Fruit fly (Drosophila melanogaster) whole organism, wandering third instar larva: ENCODE results near the gene CG33631.
A peak's percentile ranks its signal among the peaks of the same experiment; 100 is the strongest.

Source experiments
- Abd-B ChIP-seq: fragments of >200 bp; optimal IDR thresholded peaks from 2 replicates; lab custom pipeline; 2017; ENCODE audit warnings: missing biosample characterization, missing genetic modification characterization
- CG32264 ChIP-seq: fragments of 200-800 bp; sonication (Bioruptor generic); optimal IDR thresholded peaks from 2 replicates; lab custom pipeline; 2016; ENCODE audit warnings: missing biosample characterization, missing genetic modification characterization
- CrebA ChIP-seq: fragments of 200-800 bp; sonication (Bioruptor generic); optimal IDR thresholded peaks from 2 replicates; lab custom pipeline; 2016; ENCODE audit warnings: missing biosample characterization, mild to moderate bottlenecking, missing genetic modification characterization, borderline replicate concordance
- Dif ChIP-seq: fragments of 200-275, 200-300 bp; sonication (Bioruptor generic); optimal IDR thresholded peaks from 2 replicates; lab custom pipeline; 2018; ENCODE audit warnings: missing biosample characterization, missing genetic modification characterization; ENCODE audit not compliant: partially characterized antibody
- GATAd ChIP-seq: sonication (Bioruptor generic); optimal IDR thresholded peaks from 2 replicates; lab custom pipeline; 2016; ENCODE audit warnings: missing biosample characterization, missing genetic modification characterization
- HLH106 ChIP-seq: fragments of 200-800 bp; optimal IDR thresholded peaks from 3 replicates; lab custom pipeline; 2019; ENCODE audit warnings: missing biosample characterization, mild to moderate bottlenecking, missing genetic modification characterization, moderate library complexity
- Hnf4 ChIP-seq: fragments of 200-800 bp; sonication (Bioruptor generic); optimal IDR thresholded peaks from 2 replicates; lab custom pipeline; 2016; ENCODE audit warnings: missing biosample characterization, mild to moderate bottlenecking, missing genetic modification characterization
- Hr78 ChIP-seq: fragments of >200 bp; optimal IDR thresholded peaks from 2 replicates; lab custom pipeline; 2017; ENCODE audit warnings: missing biosample characterization, missing genetic modification characterization
- Hr83 ChIP-seq: fragments of 200-300 bp; sonication (Bioruptor generic); optimal IDR thresholded peaks from 2 replicates; lab custom pipeline; 2016; ENCODE audit warnings: missing biosample characterization, mild to moderate bottlenecking, missing genetic modification characterization, moderate library complexity; ENCODE audit not compliant: poor library complexity, severe bottlenecking
- Jra ChIP-seq: sonication (Bioruptor generic); optimal IDR thresholded peaks from 2 replicates; lab custom pipeline; 2016; ENCODE audit warnings: missing biosample characterization, missing genetic modification characterization
- Mio ChIP-seq: sonication (Bioruptor generic); optimal IDR thresholded peaks from 2 replicates; lab custom pipeline; 2016; ENCODE audit warnings: missing biosample characterization, missing genetic modification characterization
- Myc ChIP-seq: fragments of >200 bp; optimal IDR thresholded peaks from 2 replicates; lab custom pipeline; 2017
- N ChIP-seq: fragments of >200 bp; optimal IDR thresholded peaks from 2 replicates; lab custom pipeline; 2018; ENCODE audit warnings: missing biosample characterization, missing external identifiers, missing genetic modification characterization
- OdsH ChIP-seq: fragments of 200-800 bp; sonication (Bioruptor generic); optimal IDR thresholded peaks from 2 replicates; lab custom pipeline; 2016; ENCODE audit warnings: missing biosample characterization, mild to moderate bottlenecking, missing genetic modification characterization
- Rel ChIP-seq, 2 experiments: fragments of 200-800 bp; sonication (Bioruptor generic) in 1 of 2; optimal IDR thresholded peaks; 2 replicates in 1 of 2; 3 replicates in 1 of 2; lab custom pipeline; 2016 to 2019; ENCODE audit warnings: mild to moderate bottlenecking in 2 of 2, missing biosample characterization in 2 of 2, missing genetic modification characterization in 2 of 2, moderate library complexity in 1 of 2
- Sp1 ChIP-seq: fragments of 200-800 bp; sonication (Bioruptor generic); optimal IDR thresholded peaks from 3 replicates; lab custom pipeline; 2019; ENCODE audit warnings: missing biosample characterization, mild to moderate bottlenecking, missing genetic modification characterization, moderate library complexity
- br ChIP-seq: fragments of 200-800 bp; sonication (Bioruptor generic); optimal IDR thresholded peaks from 2 replicates; lab custom pipeline; 2016; ENCODE audit warnings: missing biosample characterization, missing genetic modification characterization
- dl ChIP-seq, 2 experiments: fragments of 175-275, 200-275 bp in 1 of 2; fragments of 200-275 bp in 1 of 2; sonication (Bioruptor generic); optimal IDR thresholded peaks; lab custom pipeline; 2018; ENCODE audit warnings: mild to moderate bottlenecking in 2 of 2, missing biosample characterization in 2 of 2, missing genetic modification characterization in 2 of 2, moderate library complexity in 2 of 2; ENCODE audit not compliant: partially characterized antibody in 2 of 2, insufficient read depth in 1 of 2
- ey ChIP-seq: fragments of 200-800 bp; sonication (Bioruptor generic); optimal IDR thresholded peaks from 2 replicates; lab custom pipeline; 2016; ENCODE audit warnings: missing biosample characterization, missing genetic modification characterization
- foxo ChIP-seq, 2 experiments: fragments of 200-800 bp; sonication (Bioruptor generic); optimal IDR thresholded peaks; 2 replicates in 1 of 2; 3 replicates in 1 of 2; lab custom pipeline; 2016 to 2017; ENCODE audit warnings: missing biosample characterization in 2 of 2, missing genetic modification characterization in 2 of 2
- fru ChIP-seq: fragments of 200-800 bp; sonication (Bioruptor generic); optimal IDR thresholded peaks from 3 replicates; lab custom pipeline; 2016; ENCODE audit warnings: missing biosample characterization, mild to moderate bottlenecking, missing genetic modification characterization
- h ChIP-seq: fragments of 200-800 bp; sonication (Bioruptor generic); optimal IDR thresholded peaks from 3 replicates; lab custom pipeline; 2016; ENCODE audit warnings: missing biosample characterization, mild to moderate bottlenecking, missing genetic modification characterization
- jim ChIP-seq: fragments of 175-275, 200-325 bp; sonication (Bioruptor generic); optimal IDR thresholded peaks from 2 replicates; lab custom pipeline; 2016; ENCODE audit warnings: missing biosample characterization, mild to moderate bottlenecking, missing genetic modification characterization
- lola ChIP-seq: fragments of >200 bp; optimal IDR thresholded peaks from 2 replicates; lab custom pipeline; 2017; ENCODE audit warnings: missing biosample characterization, missing genetic modification characterization
- pan ChIP-seq: fragments of >200 bp; optimal IDR thresholded peaks from 2 replicates; lab custom pipeline; 2017
- rgr ChIP-seq: fragments of 200-800 bp; sonication (Bioruptor generic); optimal IDR thresholded peaks from 3 replicates; lab custom pipeline; 2016; ENCODE audit warnings: missing biosample characterization, mild to moderate bottlenecking, missing genetic modification characterization
- sage ChIP-seq: fragments of 200-800 bp; sonication (Bioruptor generic); optimal IDR thresholded peaks from 2 replicates; lab custom pipeline; 2016; ENCODE audit warnings: missing biosample characterization, mild to moderate bottlenecking, missing genetic modification characterization
- sv ChIP-seq: fragments of 200-800 bp; sonication (Bioruptor generic); optimal IDR thresholded peaks from 3 replicates; lab custom pipeline; 2016; ENCODE audit warnings: missing biosample characterization, missing genetic modification characterization
- usp ChIP-seq: fragments of >200 bp; optimal IDR thresholded peaks from 2 replicates; lab custom pipeline; 2017; ENCODE audit warnings: missing biosample characterization, missing genetic modification characterization
- woc ChIP-seq: sonication (Bioruptor generic); optimal IDR thresholded peaks from 2 replicates; lab custom pipeline; 2016; ENCODE audit warnings: missing biosample characterization, mild to moderate bottlenecking, missing genetic modification characterization

Gene CG33631

dm6 chr3R:10048775-10048841, 15.2 kb upstream of the CG33631 start, which contains the start of gene CG12811:
CG12811 (minus strand) TSS chr3R:10048797.
- TF ChIP-seq GATAd (GFP tag; lab: Kevin White, UChicago) (no peak), CrebA (no peak), br (GFP tag; lab: Kevin White, UChicago) (no peak), N (no peak), Rel (GFP tag; optimal IDR thresholded peaks at IDR 0.05; lab: Kevin White, UChicago) (no peak), Rel (tag; optimal IDR thresholded peaks at IDR 0.05; lab: Kevin White, UChicago) (no peak), Hr78 (GFP tag; lab: Kevin White, UChicago) (no peak), Dif (GFP tag; lab: Kevin White, UChicago) (no peak), pan (lab: Kevin White, UChicago) (no peak), HLH106 (tag; lab: Kevin White, UChicago) (no peak), lola (GFP tag; lab: Kevin White, UChicago) (no peak), dl (GFP tag; optimal IDR thresholded peaks at IDR 0.05; lab: Kevin White, UChicago; ENCODE audit: insufficient read depth in 1 of 2, partially characterized antibody in 2 of 2) (no peak), Sp1 (GFP tag; lab: Kevin White, UChicago) (no peak), Mio (GFP tag; lab: Kevin White, UChicago) (no peak), jim (no peak), Hr83 (GFP tag; lab: Kevin White, UChicago) (no peak), Myc (no peak), usp (no peak), woc (no peak)

dm6 chr3R:10048842-10049527, 14.8 kb upstream of the CG33631 start, which contains the start of gene ohgt:
ohgt (plus strand) TSS chr3R:10049199.
- peak; percentile 35 for TF ChIP-seq HLH106 (tag; lab: Kevin White, UChicago)
- peak; percentile 31 for TF ChIP-seq ey (GFP tag; lab: Kevin White, UChicago)
- peak; percentile 49 for TF ChIP-seq Sp1 (GFP tag; lab: Kevin White, UChicago)
- no peak for TF ChIP-seq Abd-B (GFP tag; lab: Kevin White, UChicago)
- peak; percentile 46 for TF ChIP-seq woc
- TF ChIP-seq rgr (GFP tag; lab: Kevin White, UChicago) = peak; percentile 37
- TF ChIP-seq br (GFP tag; lab: Kevin White, UChicago) = no peak
- peak; percentile 36 for TF ChIP-seq Myc
- peak; percentile 3 for TF ChIP-seq sv (GFP tag; lab: Kevin White, UChicago)
- TF ChIP-seq fru (GFP tag; lab: Kevin White, UChicago) = peak; percentile 40
- TF ChIP-seq Jra (GFP tag; lab: Kevin White, UChicago) = peak; percentile 62
- TF ChIP-seq CG32264 = no peak
- peak; percentile 22 for TF ChIP-seq OdsH (GFP tag; lab: Kevin White, UChicago)
- TF ChIP-seq usp = no peak
- TF ChIP-seq h (GFP tag; lab: Kevin White, UChicago) = peak; percentile 32
- peak; percentile 42 for TF ChIP-seq Hnf4 (GFP tag; lab: Kevin White, UChicago)
- peak in 1 of 2 experiments; percentile 40 for TF ChIP-seq foxo (GFP tag; optimal IDR thresholded peaks at IDR 0.05; lab: Kevin White, UChicago)

- no peak for TF ChIP-seq lola (GFP tag; lab: Kevin White, UChicago)
- TF ChIP-seq Rel (GFP tag; optimal IDR thresholded peaks at IDR 0.05; lab: Kevin White, UChicago) = no peak
- peak; percentile 17 for TF ChIP-seq Rel (tag; optimal IDR thresholded peaks at IDR 0.05; lab: Kevin White, UChicago)
Measured at dm6 chr3R:10052695-10053382, 11.0 kb upstream of the CG33631 start, which contains the start of the genes Fancl and Npc2e. Fancl (minus strand) TSS chr3R:10052869. Npc2e (plus strand) TSS chr3R:10053332.

- TF ChIP-seq woc (no peak), ey (GFP tag; lab: Kevin White, UChicago) (no peak), Mio (GFP tag; lab: Kevin White, UChicago) (no peak), Rel (GFP tag; optimal IDR thresholded peaks at IDR 0.05; lab: Kevin White, UChicago) (no peak), Rel (tag; optimal IDR thresholded peaks at IDR 0.05; lab: Kevin White, UChicago) (no peak), sv (GFP tag; lab: Kevin White, UChicago) (no peak), Hr78 (GFP tag; lab: Kevin White, UChicago) (no peak), fru (GFP tag; lab: Kevin White, UChicago) (no peak), sage (GFP tag; lab: Kevin White, UChicago) (no peak), Hnf4 (GFP tag; lab: Kevin White, UChicago) (no peak), usp (no peak)
Measured at dm6 chr3R:10053559-10053958, 10.2 kb upstream of the CG33631 start.
